Worm (Caenorhabditis elegans) whole organism, mixed stage, embryonic: Measurements from ENCODE around the gene flp-8.
A peak's percentile ranks its signal among the peaks of the same experiment; 100 is the strongest.

Experiments used
- M03D4.4 ChIP-seq: sonication (generic microtip); optimal IDR thresholded peaks from 2 replicates; lab custom pipeline; 2017; ENCODE audit warnings: mild to moderate bottlenecking, missing genetic modification characterization, missing compliant biosample characterization
- bed-3 ChIP-seq: fragments of 200-800 bp; sonication (Bioruptor generic); optimal IDR thresholded peaks from 3 replicates; lab custom pipeline; 2018; ENCODE audit warnings: mild to moderate bottlenecking, missing genetic modification characterization, moderate library complexity, missing compliant biosample characterization
- blmp-1 ChIP-seq: fragments of 150-350 bp; optimal IDR thresholded peaks from 2 replicates; lab custom pipeline; 2014; ENCODE audit warnings: missing biosample characterization, missing genetic modification characterization
- ceh-39 ChIP-seq: fragments of 150-350 bp; optimal IDR thresholded peaks from 2 replicates; lab custom pipeline; 2014; ENCODE audit warnings: missing biosample characterization, missing genetic modification characterization
- ceh-43 ChIP-seq: fragments of 200-800 bp; sonication (Bioruptor generic); optimal IDR thresholded peaks from 2 replicates; lab custom pipeline; 2018; ENCODE audit warnings: mild to moderate bottlenecking, missing genetic modification characterization, moderate library complexity, missing compliant biosample characterization
- ceh-83 ChIP-seq: fragments of 200-800 bp; sonication (Bioruptor generic); optimal IDR thresholded peaks from 2 replicates; lab custom pipeline; 2018; ENCODE audit warnings: mild to moderate bottlenecking, missing genetic modification characterization, missing compliant biosample characterization
- ces-1 ChIP-seq: fragments of 150-350 bp; optimal IDR thresholded peaks from 2 replicates; lab custom pipeline; 2014; ENCODE audit warnings: missing biosample characterization, missing genetic modification reagents, missing genetic modification characterization
- cnd-1 ChIP-seq: fragments of 200-800 bp; sonication (Bioruptor generic); optimal IDR thresholded peaks from 2 replicates; lab custom pipeline; 2018; ENCODE audit warnings: mild to moderate bottlenecking, missing genetic modification characterization, missing compliant biosample characterization
- drap-1 ChIP-seq: fragments of 200-800 bp; sonication (Bioruptor generic); optimal IDR thresholded peaks from 3 replicates; lab custom pipeline; 2018; ENCODE audit warnings: mild to moderate bottlenecking, missing genetic modification characterization, missing compliant biosample characterization
- elt-1 ChIP-seq: sonication (generic microtip); optimal IDR thresholded peaks from 2 replicates; lab custom pipeline; 2017; ENCODE audit warnings: missing genetic modification characterization, mild to moderate bottlenecking, missing compliant biosample characterization, antibody characterized with exemption, moderate library complexity, borderline replicate concordance; ENCODE audit not compliant: insufficient read depth
- elt-3 ChIP-seq: fragments of 150-350 bp; optimal IDR thresholded peaks from 2 replicates; lab custom pipeline; 2014; ENCODE audit warnings: missing biosample characterization, missing genetic modification characterization
- flh-1 ChIP-seq: fragments of 200-800 bp; sonication (Bioruptor generic); optimal IDR thresholded peaks from 2 replicates; lab custom pipeline; 2018; ENCODE audit warnings: mild to moderate bottlenecking, missing genetic modification characterization, moderate library complexity, missing compliant biosample characterization
- ham-2 ChIP-seq: fragments of 200-800 bp; sonication (Bioruptor generic); optimal IDR thresholded peaks from 2 replicates; lab custom pipeline; 2018; ENCODE audit warnings: mild to moderate bottlenecking, missing genetic modification characterization, missing compliant biosample characterization
- hlh-1 ChIP-seq: fragments of 150-350 bp; optimal IDR thresholded peaks from 2 replicates; lab custom pipeline; 2014; ENCODE audit warnings: missing biosample characterization, missing genetic modification reagents, missing genetic modification characterization
- lin-13 ChIP-seq: fragments of 150-350 bp; optimal IDR thresholded peaks from 2 replicates; lab custom pipeline; 2014; ENCODE audit warnings: missing biosample characterization, missing genetic modification characterization
- lin-32 ChIP-seq: fragments of 200-800 bp; sonication (Bioruptor generic); optimal IDR thresholded peaks from 2 replicates; lab custom pipeline; 2018; ENCODE audit warnings: mild to moderate bottlenecking, missing genetic modification characterization, missing compliant biosample characterization
- lsy-2 ChIP-seq: fragments of 150-350 bp; optimal IDR thresholded peaks from 2 replicates; lab custom pipeline; 2014; ENCODE audit warnings: missing biosample characterization, missing genetic modification characterization
- mab-5 ChIP-seq: fragments of 150-350 bp; optimal IDR thresholded peaks from 2 replicates; lab custom pipeline; 2014; ENCODE audit warnings: missing biosample characterization, missing genetic modification characterization
- mep-1 ChIP-seq: fragments of 150-350 bp; optimal IDR thresholded peaks from 2 replicates; lab custom pipeline; 2017; ENCODE audit warnings: missing biosample characterization, missing genetic modification reagents, missing genetic modification characterization, inconsistent platforms
- mls-2 ChIP-seq: sonication (generic microtip); optimal IDR thresholded peaks from 2 replicates; lab custom pipeline; 2016; ENCODE audit warnings: mild to moderate bottlenecking, missing genetic modification characterization, moderate library complexity, missing compliant biosample characterization
- nhr-12 ChIP-seq: fragments of 150-350 bp; optimal IDR thresholded peaks from 2 replicates; lab custom pipeline; 2014; ENCODE audit warnings: missing biosample characterization, missing genetic modification characterization
- nhr-2 ChIP-seq: fragments of 150-350 bp; optimal IDR thresholded peaks from 2 replicates; lab custom pipeline; 2014; ENCODE audit warnings: missing biosample characterization, missing genetic modification characterization
- nhr-237 ChIP-seq: fragments of 150-350 bp; optimal IDR thresholded peaks from 2 replicates; lab custom pipeline; 2014; ENCODE audit warnings: missing biosample characterization, missing genetic modification characterization
- nhr-28 ChIP-seq: fragments of 150-350 bp; optimal IDR thresholded peaks from 2 replicates; lab custom pipeline; 2014; ENCODE audit warnings: missing biosample characterization, missing genetic modification characterization
- nhr-76 ChIP-seq: sonication (generic microtip); optimal IDR thresholded peaks from 2 replicates; lab custom pipeline; 2017; ENCODE audit warnings: missing biosample characterization, missing genetic modification characterization
- pha-4 ChIP-seq: fragments of 150-350 bp; optimal IDR thresholded peaks from 2 replicates; lab custom pipeline; 2018; ENCODE audit warnings: missing biosample characterization, missing genetic modification reagents, missing genetic modification characterization
- sem-2 ChIP-seq: fragments of 200-800 bp; sonication (Bioruptor generic); optimal IDR thresholded peaks from 2 replicates; lab custom pipeline; 2018; ENCODE audit warnings: mild to moderate bottlenecking, missing genetic modification characterization, missing compliant biosample characterization
- snpc-4 ChIP-seq: fragments of 150-350 bp; optimal IDR thresholded peaks from 2 replicates; lab custom pipeline; 2014; ENCODE audit warnings: missing biosample characterization, missing genetic modification characterization
- sptf-1 ChIP-seq: sonication (generic microtip); optimal IDR thresholded peaks from 2 replicates; lab custom pipeline; 2017; ENCODE audit warnings: mild to moderate bottlenecking, missing genetic modification characterization, moderate library complexity, missing compliant biosample characterization
- tbx-8 ChIP-seq: fragments of 200-800 bp; sonication (Bioruptor generic); optimal IDR thresholded peaks from 2 replicates; lab custom pipeline; 2018; ENCODE audit warnings: mild to moderate bottlenecking, missing genetic modification characterization, moderate library complexity, missing compliant biosample characterization
- unc-120 ChIP-seq: sonication (generic microtip); optimal IDR thresholded peaks from 2 replicates; lab custom pipeline; 2017; ENCODE audit warnings: missing genetic modification characterization, missing compliant biosample characterization; ENCODE audit not compliant: poor library complexity, severe bottlenecking
- unc-39 ChIP-seq: fragments of 150-350 bp; optimal IDR thresholded peaks from 2 replicates; lab custom pipeline; 2014; ENCODE audit warnings: missing biosample characterization, missing genetic modification characterization
- unc-62 ChIP-seq: fragments of 150-350 bp; optimal IDR thresholded peaks from 2 replicates; lab custom pipeline; 2014; ENCODE audit warnings: missing biosample characterization, missing genetic modification reagents, missing genetic modification characterization
- zip-8 ChIP-seq: fragments of 150-350 bp; optimal IDR thresholded peaks from 2 replicates; lab custom pipeline; 2014; ENCODE audit warnings: missing biosample characterization, missing genetic modification characterization
- ztf-11 ChIP-seq: fragments of 150-350 bp; optimal IDR thresholded peaks from 2 replicates; lab custom pipeline; 2014; ENCODE audit warnings: missing biosample characterization, missing genetic modification characterization

The flp-8 gene

DNA sequence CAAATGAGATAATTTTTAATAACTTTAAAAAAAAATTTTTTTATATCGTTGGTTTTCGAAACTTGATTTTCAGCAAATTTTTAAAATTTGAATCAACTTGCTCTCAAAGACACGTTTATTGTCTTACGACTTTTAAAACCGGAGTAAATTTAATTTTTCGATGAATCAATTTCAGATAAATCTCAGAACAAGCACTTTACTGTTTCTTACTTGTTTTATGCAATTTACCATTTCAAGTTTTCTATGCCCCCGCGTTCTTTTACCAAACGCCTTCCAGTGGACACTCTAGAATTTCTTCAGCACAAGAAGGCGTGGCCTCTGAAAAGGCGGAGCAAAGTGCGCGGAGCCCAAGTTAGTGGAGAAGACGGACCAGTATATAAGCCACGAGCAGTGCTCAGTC lies at the start of gene flp-8:
flp-8 (plus strand) TSS at position 301 of the 400 bp plus-strand sequence.
- TF ChIP-seq drap-1 (GFP tag; lab: Kevin White, UChicago) (no peak), ceh-39 (tag; lab: Kevin White, UChicago) (no peak), unc-120 (tag; lab: Kevin White, UChicago) (no peak), ceh-83 (GFP tag; lab: Kevin White, UChicago) (no peak), tbx-8 (GFP tag; lab: Kevin White, UChicago) (no peak), nhr-237 (tag; lab: Kevin White, UChicago) (no peak), mep-1 (tag; lab: Kevin White, UChicago) (no peak), mab-5 (tag; lab: Kevin White, UChicago) (no peak)

DNA sequence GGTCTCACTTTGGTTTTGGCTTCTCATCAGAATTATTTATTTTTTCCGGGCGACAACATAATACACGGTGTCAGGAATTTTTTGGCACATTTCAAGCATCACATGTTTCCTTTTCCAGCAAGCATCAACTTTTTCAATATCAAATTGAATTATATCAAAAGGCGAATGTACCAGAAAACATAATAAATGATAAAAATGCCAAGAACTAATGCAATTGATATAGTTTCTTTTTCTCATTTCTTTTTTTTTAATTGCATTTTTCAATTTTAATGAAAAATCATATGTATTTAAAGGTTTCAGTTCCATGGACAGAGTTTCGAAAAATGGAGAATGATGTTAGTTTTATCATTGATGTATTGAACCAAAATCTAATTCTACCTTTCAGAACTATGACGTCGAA lies 49.7 kb upstream of the flp-8 start, which contains the start of gene dpf-2:
dpf-2 (plus strand) TSS at position 301 of the 400 bp plus-strand sequence.
- TF ChIP-seq mab-5 (tag; lab: Kevin White, UChicago) (no peak), nhr-2 (tag; lab: Kevin White, UChicago) (no peak), blmp-1 (tag; lab: Kevin White, UChicago) (no peak), ceh-39 (tag; lab: Kevin White, UChicago) (no peak), cnd-1 (no peak), nhr-28 (no peak), tbx-8 (GFP tag; lab: Kevin White, UChicago) (no peak), bed-3 (GFP tag; lab: Kevin White, UChicago) (no peak), ham-2 (no peak), lin-32 (no peak), nhr-76 (no peak), ztf-11 (no peak), sptf-1 (tag; lab: Kevin White, UChicago) (no peak), flh-1 (no peak), M03D4.4 (tag; lab: Kevin White, UChicago) (no peak), elt-3 (tag; lab: Kevin White, UChicago) (no peak), ceh-43 (GFP tag; lab: Kevin White, UChicago) (no peak), nhr-12 (no peak)
- TF ChIP-seq, all 35 proteins: peak for 0

DNA sequence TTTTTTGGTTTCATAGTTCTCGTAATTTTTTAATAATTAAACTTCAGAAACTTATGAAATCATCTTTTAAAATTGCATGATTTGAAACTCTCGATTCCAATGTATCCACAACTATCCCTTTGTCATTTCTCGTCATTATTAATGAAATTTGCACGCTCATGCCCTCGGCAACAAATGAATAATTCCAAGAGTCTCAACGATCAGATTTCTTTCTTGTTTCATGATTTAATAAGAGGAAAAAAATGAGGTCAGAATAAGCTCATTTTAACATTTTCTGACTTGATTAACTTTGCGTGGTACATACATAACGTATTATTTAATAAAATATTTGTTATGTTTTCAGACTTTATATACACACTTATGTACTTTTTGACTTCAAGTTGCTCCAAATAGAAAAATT lies 42.9 kb upstream of the flp-8 start:
- no peak for TF ChIP-seq unc-39 (tag; lab: Kevin White, UChicago)
- TF ChIP-seq ces-1 (GFP tag; lab: Kevin White, UChicago): peak; percentile 79
- TF ChIP-seq, all 35 proteins: peak for 1

DNA sequence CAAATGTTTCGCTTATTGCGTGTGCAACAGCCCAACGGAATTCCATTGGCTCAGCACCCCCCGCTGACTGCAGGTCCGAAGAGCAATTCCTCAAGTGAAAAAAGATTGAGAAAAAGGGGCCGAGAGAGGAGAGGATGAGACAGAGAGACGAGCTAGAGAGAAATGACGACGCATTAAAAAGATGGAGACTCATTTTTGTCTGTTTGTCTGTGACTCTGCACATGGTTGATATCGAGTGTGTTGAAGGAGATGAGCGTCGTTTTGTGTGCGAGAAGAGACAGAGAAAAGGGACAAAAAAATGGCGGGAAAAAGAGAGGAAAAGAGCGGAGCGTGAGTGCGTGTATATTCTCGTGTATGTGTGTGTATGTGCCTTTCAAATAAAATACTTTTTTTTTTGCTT lies 40.2 kb upstream of the flp-8 start:
- no peak for TF ChIP-seq nhr-12
- no peak for TF ChIP-seq tbx-8 (GFP tag; lab: Kevin White, UChicago)
- TF ChIP-seq sem-2 (GFP tag; lab: Kevin White, UChicago): no peak
- TF ChIP-seq unc-62 (GFP tag; lab: Kevin White, UChicago): peak; percentile 91
- TF ChIP-seq flh-1: no peak
- TF ChIP-seq sptf-1 (tag; lab: Kevin White, UChicago): no peak
- TF ChIP-seq zip-8 (tag; lab: Kevin White, UChicago): no peak
- TF ChIP-seq nhr-28: no peak
- TF ChIP-seq pha-4 (tag; lab: Kevin White, UChicago): peak; percentile 86
- peak; percentile 91 for TF ChIP-seq mep-1 (tag; lab: Kevin White, UChicago)
- peak; percentile 78 for TF ChIP-seq unc-120 (tag; lab: Kevin White, UChicago)
- TF ChIP-seq elt-3 (tag; lab: Kevin White, UChicago): no peak
- no peak for TF ChIP-seq lin-32
- no peak for TF ChIP-seq nhr-76
- no peak for TF ChIP-seq ham-2
- no peak for TF ChIP-seq ceh-43 (GFP tag; lab: Kevin White, UChicago)
- TF ChIP-seq blmp-1 (tag; lab: Kevin White, UChicago): no peak
- TF ChIP-seq unc-39 (tag; lab: Kevin White, UChicago): no peak
- TF ChIP-seq M03D4.4 (tag; lab: Kevin White, UChicago): no peak
- TF ChIP-seq ceh-83 (GFP tag; lab: Kevin White, UChicago): no peak
- TF ChIP-seq bed-3 (GFP tag; lab: Kevin White, UChicago): no peak
- TF ChIP-seq cnd-1: peak; percentile 30
- TF ChIP-seq ztf-11: no peak
- peak; percentile 90 for TF ChIP-seq ces-1 (GFP tag; lab: Kevin White, UChicago)
- TF ChIP-seq hlh-1: peak; percentile 61
- TF ChIP-seq nhr-237 (tag; lab: Kevin White, UChicago): peak; percentile 86
- no peak for TF ChIP-seq lin-13
- TF ChIP-seq mls-2 (tag; lab: Kevin White, UChicago): no peak
- TF ChIP-seq elt-1 (tag; lab: Kevin White, UChicago): no peak
- no peak for TF ChIP-seq nhr-2 (tag; lab: Kevin White, UChicago)
- TF ChIP-seq drap-1 (GFP tag; lab: Kevin White, UChicago): peak; percentile 16
- TF ChIP-seq mab-5 (tag; lab: Kevin White, UChicago): peak; percentile 66
- peak; percentile 88 for TF ChIP-seq ceh-39 (tag; lab: Kevin White, UChicago)
- TF ChIP-seq snpc-4 (tag; lab: Kevin White, UChicago): no peak
- peak; percentile 59 for TF ChIP-seq lsy-2 (tag; lab: Kevin White, UChicago)
